Worm (Caenorhabditis elegans): ENCODE measurements around the gene elks-1.

- no peak for TF ChIP-seq pha-4 (tag; optimal IDR thresholded peaks at IDR 0.05)
- no peak for TF ChIP-seq pag-3 (tag; optimal IDR thresholded peaks at IDR 0.05; ENCODE audit: borderline replicate concordance)
- TF ChIP-seq fkh-10 (GFP tag; optimal IDR thresholded peaks at IDR 0.05), result no peak
- TF ChIP-seq gmeb-2 (tag; optimal IDR thresholded peaks at IDR 0.05), result no peak
- TF ChIP-seq ceh-9 (tag; optimal IDR thresholded peaks at IDR 0.05), result no peak
- TF ChIP-seq tbx-2 (tag; optimal IDR thresholded peaks at IDR 0.05), result no peak
- no peak for TF ChIP-seq sdc-2 (tag; optimal IDR thresholded peaks at IDR 0.05)
- no peak for TF ChIP-seq nfya-1 (tag; optimal IDR thresholded peaks at IDR 0.05)
- no peak for TF ChIP-seq pqm-1 (tag; optimal IDR thresholded peaks at IDR 0.05)
- TF ChIP-seq odd-2 (tag; optimal IDR thresholded peaks at IDR 0.05), result no peak
- TF ChIP-seq npax-4 (tag; optimal IDR thresholded peaks at IDR 0.05), result no peak
Measured at ce11 chrIV:3363784-3364183, 14.0 kb upstream of the elks-1 start.

Data from whole organism, late embryonic.